Fruit fly (Drosophila melanogaster) whole organism, embryonic: ENCODE measurements around the gene dsd.

ENCODE experiments used
- Bteb2 ChIP-seq: fragments of 200-800 bp; sonication (Bioruptor generic); optimal IDR thresholded peaks from 2 replicates; lab custom pipeline; 2016; ENCODE audit warnings: missing biosample characterization, missing genetic modification characterization
- CG10543 ChIP-seq: fragments of 200-800 bp; sonication (Bioruptor generic); optimal IDR thresholded peaks from 3 replicates; lab custom pipeline; 2017; ENCODE audit warnings: missing biosample characterization, mild to moderate bottlenecking, missing genetic modification characterization, moderate library complexity
- CG11085 ChIP-seq: fragments of 200-800 bp; sonication (Bioruptor generic); IDR thresholded peaks from 2 replicates; pipeline ENCODE4 v1.3.6; 2022; ENCODE audit warnings: missing biosample characterization, missing genetic modification characterization
- CG11695 ChIP-seq: fragments of 200-800 bp; sonication (Bioruptor generic); IDR thresholded peaks from 3 replicates; pipeline ENCODE4 v1.3.6; 2022; ENCODE audit warnings: missing biosample characterization, missing genetic modification characterization
- CG12236 ChIP-seq: fragments of 200-800 bp; sonication (Bioruptor generic); optimal IDR thresholded peaks from 2 replicates; lab custom pipeline; 2016; ENCODE audit warnings: missing biosample characterization, missing genetic modification characterization
- CG12744 ChIP-seq: fragments of 200-800 bp; sonication (Bioruptor generic); optimal IDR thresholded peaks from 2 replicates; lab custom pipeline; 2016; ENCODE audit warnings: missing biosample characterization, missing genetic modification characterization
- CG14050 ChIP-seq: fragments of 200-800 bp; sonication (Bioruptor generic); IDR thresholded peaks from 3 replicates; pipeline ENCODE4 v1.3.6; 2022; ENCODE audit warnings: missing biosample characterization, missing genetic modification characterization
- CG14710 ChIP-seq: fragments of 200-800 bp; sonication (Bioruptor generic); optimal IDR thresholded peaks from 3 replicates; lab custom pipeline; 2019; ENCODE audit warnings: missing biosample characterization, mild to moderate bottlenecking, missing genetic modification characterization, moderate library complexity
- CG15269 ChIP-seq: fragments of 200-800 bp; sonication (Bioruptor generic); optimal IDR thresholded peaks from 2 replicates; lab custom pipeline; 2018; ENCODE audit warnings: missing biosample characterization, mild to moderate bottlenecking, missing genetic modification characterization, moderate library complexity
- CG15514 ChIP-seq: fragments of 200-800 bp; sonication (Bioruptor generic); optimal IDR thresholded peaks from 3 replicates; lab custom pipeline; 2017; ENCODE audit warnings: missing biosample characterization, missing genetic modification characterization, mild to moderate bottlenecking, moderate library complexity, missing genetic modification reagents
- CG17359 ChIP-seq: fragments of 200-800 bp; sonication (Bioruptor generic); optimal IDR thresholded peaks from 3 replicates; lab custom pipeline; 2018; ENCODE audit warnings: missing biosample characterization, mild to moderate bottlenecking, missing genetic modification characterization, moderate library complexity
- CG17912 ChIP-seq: fragments of 200-800 bp; sonication (Bioruptor generic); optimal IDR thresholded peaks from 2 replicates; lab custom pipeline; 2018; ENCODE audit warnings: missing biosample characterization, mild to moderate bottlenecking, missing genetic modification characterization
- CG1792 ChIP-seq: fragments of 200-800 bp; sonication (Bioruptor generic); optimal IDR thresholded peaks from 2 replicates; lab custom pipeline; 2016; ENCODE audit warnings: missing biosample characterization, missing genetic modification characterization
- CG18599 ChIP-seq: fragments of 200-800 bp; sonication (Bioruptor generic); optimal IDR thresholded peaks from 3 replicates; lab custom pipeline; 2017; ENCODE audit warnings: missing biosample characterization, missing genetic modification characterization, mild to moderate bottlenecking, moderate library complexity, missing genetic modification reagents
- CG3281 ChIP-seq: fragments of 200-800 bp; sonication (Bioruptor generic); optimal IDR thresholded peaks from 3 replicates; lab custom pipeline; 2017; ENCODE audit warnings: missing biosample characterization, mild to moderate bottlenecking, missing genetic modification characterization
- CG34422 ChIP-seq: fragments of 200-800 bp; sonication (Bioruptor generic); IDR thresholded peaks from 3 replicates; pipeline ENCODE4 v1.3.6; 2022; ENCODE audit warnings: missing biosample characterization, missing genetic modification characterization
- CG6272 ChIP-seq: fragments of 200-800 bp; sonication (Bioruptor generic); IDR thresholded peaks from 2 replicates; pipeline ENCODE4 v1.3.6; 2022; ENCODE audit warnings: missing biosample characterization, missing genetic modification characterization
- CG8281 ChIP-seq: fragments of 200-800 bp; sonication (Bioruptor generic); optimal IDR thresholded peaks from 2 replicates; lab custom pipeline; 2018; ENCODE audit warnings: missing biosample characterization, mild to moderate bottlenecking, missing genetic modification characterization, moderate library complexity
- CG8290 ChIP-seq, 3 experiments: fragments of 200-800 bp; sonication (Bioruptor generic); optimal IDR thresholded peaks; 2 replicates each; lab custom pipeline; 2016 to 2019; ENCODE audit warnings: missing biosample characterization in 3 of 3, missing genetic modification characterization in 3 of 3, mild to moderate bottlenecking in 2 of 3, moderate library complexity in 1 of 3
- CG8765 ChIP-seq: fragments of 200-800 bp; sonication (Bioruptor generic); IDR thresholded peaks from 2 replicates; pipeline ENCODE4 v1.3.6; 2022; ENCODE audit warnings: missing biosample characterization, missing genetic modification characterization
- CG9876 ChIP-seq: fragments of 200-800 bp; sonication (Bioruptor generic); optimal IDR thresholded peaks from 2 replicates; lab custom pipeline; 2016; ENCODE audit warnings: missing biosample characterization, missing genetic modification characterization
- Camta ChIP-seq: fragments of 200-800 bp; sonication (Bioruptor generic); optimal IDR thresholded peaks from 2 replicates; lab custom pipeline; 2016; ENCODE audit warnings: missing biosample characterization, missing genetic modification characterization
- Chrac-16 ChIP-seq: fragments of 200-800 bp; sonication (Bioruptor generic); optimal IDR thresholded peaks from 3 replicates; lab custom pipeline; 2016; ENCODE audit warnings: missing biosample characterization, missing genetic modification characterization
- H15 ChIP-seq: fragments of 200-800 bp; sonication (Bioruptor generic); IDR thresholded peaks from 3 replicates; pipeline ENCODE4 v1.3.6; 2022; ENCODE audit warnings: missing biosample characterization, missing genetic modification characterization
- Hsf ChIP-seq: fragments of 200-800 bp; sonication (Bioruptor generic); optimal IDR thresholded peaks from 3 replicates; lab custom pipeline; 2016; ENCODE audit warnings: missing biosample characterization, missing genetic modification characterization
- Meics ChIP-seq: fragments of 200-800 bp; sonication (Bioruptor generic); optimal IDR thresholded peaks from 2 replicates; lab custom pipeline; 2017; ENCODE audit warnings: missing biosample characterization, mild to moderate bottlenecking, missing genetic modification characterization
- Nf-YA ChIP-seq: fragments of 200-800 bp; sonication (Bioruptor generic); IDR thresholded peaks from 2 replicates; pipeline ENCODE4 v1.3.6; 2022; ENCODE audit warnings: missing biosample characterization, missing genetic modification characterization
- NfI ChIP-seq: fragments of 200-800 bp; sonication (Bioruptor generic); optimal IDR thresholded peaks from 3 replicates; lab custom pipeline; 2018; ENCODE audit warnings: missing biosample characterization, mild to moderate bottlenecking, missing genetic modification characterization, moderate library complexity
- Oaz ChIP-seq: fragments of 200-800 bp; sonication (Bioruptor generic); IDR thresholded peaks from 2 replicates; pipeline ENCODE4 v1.3.6; 2022; ENCODE audit warnings: missing biosample characterization, missing genetic modification characterization
- Opbp ChIP-seq: fragments of 200-800 bp; sonication (Bioruptor generic); IDR thresholded peaks from 3 replicates; pipeline ENCODE4 v1.3.6; 2022; ENCODE audit warnings: missing biosample characterization, missing genetic modification characterization; ENCODE audit not compliant: partially characterized antibody
- Ravus ChIP-seq: fragments of 200-800 bp; sonication (Bioruptor generic); IDR thresholded peaks from 2 replicates; pipeline ENCODE4 v1.3.6; 2022; ENCODE audit warnings: missing biosample characterization, missing genetic modification characterization
- TFAM ChIP-seq: fragments of 200-800 bp; sonication (Bioruptor generic); optimal IDR thresholded peaks from 2 replicates; lab custom pipeline; 2017; ENCODE audit warnings: missing biosample characterization, missing genetic modification characterization, inconsistent platforms
- Xbp1 ChIP-seq: fragments of 200-800 bp; sonication (Bioruptor generic); optimal IDR thresholded peaks from 3 replicates; lab custom pipeline; 2016; ENCODE audit warnings: missing biosample characterization, mild to moderate bottlenecking, missing genetic modification characterization
- bab2 ChIP-seq: fragments of 200-800 bp; sonication (Bioruptor generic); optimal IDR thresholded peaks from 2 replicates; lab custom pipeline; 2016; ENCODE audit warnings: missing biosample characterization, missing genetic modification characterization
- bcd ChIP-seq: fragments of 200-800 bp; sonication (Bioruptor generic); optimal IDR thresholded peaks from 2 replicates; lab custom pipeline; 2017; ENCODE audit warnings: missing biosample characterization, mild to moderate bottlenecking, missing genetic modification characterization
- gro ChIP-seq: fragments of 200-800 bp; sonication (Bioruptor generic); optimal IDR thresholded peaks from 2 replicates; lab custom pipeline; 2016; ENCODE audit warnings: missing biosample characterization, missing genetic modification characterization
- knrl ChIP-seq: fragments of 200-800 bp; sonication (Bioruptor generic); IDR thresholded peaks from 3 replicates; pipeline ENCODE4 v1.3.6; 2022; ENCODE audit warnings: missing biosample characterization, missing genetic modification characterization; ENCODE audit not compliant: partially characterized antibody
- lilli ChIP-seq: fragments of 200-800 bp; sonication (Bioruptor generic); optimal IDR thresholded peaks from 3 replicates; lab custom pipeline; 2016; ENCODE audit warnings: missing biosample characterization, missing genetic modification characterization
- mld ChIP-seq: fragments of 200-800 bp; sonication (Bioruptor generic); IDR thresholded peaks from 3 replicates; pipeline ENCODE4 v1.3.6; 2022; ENCODE audit warnings: missing biosample characterization, missing genetic modification characterization; ENCODE audit not compliant: partially characterized antibody
- org-1 ChIP-seq: fragments of 200-800 bp; sonication (Bioruptor generic); optimal IDR thresholded peaks from 2 replicates; lab custom pipeline; 2017; ENCODE audit warnings: missing biosample characterization, missing genetic modification characterization
- pan ChIP-seq, 4 experiments: fragments of >200 bp in 3 of 4; fragments of 200-800 bp in 1 of 4; sonication (Bioruptor generic) in 1 of 4; optimal IDR thresholded peaks in 3 of 4; IDR thresholded peaks in 1 of 4; 2 replicates each; pipeline versions ENCODE4 v1.3.6 to Lab custom; 2017 to 2022; ENCODE audit warnings: missing biosample characterization in 2 of 4, missing genetic modification characterization in 2 of 4, mixed read lengths in 1 of 4
- prd ChIP-seq, 3 experiments: fragments of >200 bp in 2 of 3; fragments of 200-800 bp in 1 of 3; sonication (Bioruptor generic) in 1 of 3; optimal IDR thresholded peaks in 2 of 3; IDR thresholded peaks in 1 of 3; 2 replicates in 2 of 3; 3 replicates in 1 of 3; pipeline versions ENCODE4 v1.3.6 to Lab custom; 2017 to 2022; ENCODE audit warnings: missing biosample characterization in 1 of 3, missing genetic modification characterization in 1 of 3
- ranshi ChIP-seq: fragments of 200-800 bp; sonication (Bioruptor generic); IDR thresholded peaks from 2 replicates; pipeline ENCODE4 v1.3.6; 2022; ENCODE audit warnings: missing biosample characterization, missing genetic modification characterization
- sc ChIP-seq, 3 experiments: fragments of >200 bp in 2 of 3; fragments of 200-800 bp in 1 of 3; sonication (Bioruptor generic) in 1 of 3; optimal IDR thresholded peaks; 2 replicates in 2 of 3; 3 replicates in 1 of 3; lab custom pipeline; 2017; ENCODE audit warnings: mild to moderate bottlenecking in 1 of 3, missing biosample characterization in 1 of 3, missing genetic modification characterization in 1 of 3, missing genetic modification reagents in 1 of 3
- sr ChIP-seq: fragments of 200-800 bp; sonication (Bioruptor generic); IDR thresholded peaks from 3 replicates; pipeline ENCODE4 v1.3.6; 2022; ENCODE audit warnings: missing biosample characterization, missing genetic modification characterization
- tin ChIP-seq: fragments of 200-800 bp; sonication (Bioruptor generic); optimal IDR thresholded peaks from 3 replicates; lab custom pipeline; 2016; ENCODE audit warnings: missing biosample characterization, missing genetic modification characterization
- zf30C ChIP-seq: fragments of 200-800 bp; sonication (Bioruptor generic); optimal IDR thresholded peaks from 3 replicates; lab custom pipeline; 2018; ENCODE audit warnings: missing biosample characterization, mild to moderate bottlenecking, missing genetic modification characterization

dsd gene

dm6 chr3R:27581890-27582487, 25.2 kb downstream of the dsd start, which contains the start of gene wdb (continued):
- TF ChIP-seq Chrac-16 (GFP tag; lab: Kevin White, UChicago) (peak; percentile 52), H15 (no peak), CG8765 (no peak), zf30C (GFP tag; lab: Kevin White, UChicago) (no peak), CG17359 (tag; lab: Kevin White, UChicago) (peak; percentile 20), Ravus (GFP tag; lab: Robert Waterston, UW) (no peak), CG1792 (GFP tag; lab: Kevin White, UChicago) (peak; percentile 6), pan (optimal IDR thresholded peaks at IDR 0.05; lab: Kevin White, UChicago) (no peak), pan (GFP tag; optimal IDR thresholded peaks at IDR 0.05 in 1 of 2, IDR thresholded peaks at IDR 0.05 in 1 of 2) (no peak), CG11085 (GFP tag; lab: Robert Waterston, UW) (no peak), CG8281 (tag; lab: Kevin White, UChicago) (no peak), CG9876 (GFP tag; lab: Kevin White, UChicago) (peak; percentile 32), bab2 (peak; percentile 46), lilli (GFP tag; lab: Kevin White, UChicago) (peak; percentile 73), gro (GFP tag; lab: Kevin White, UChicago) (no peak), CG11695 (GFP tag; lab: Robert Waterston, UW) (no peak), mld (GFP tag; lab: Robert Waterston, UW) (no peak), sc (optimal IDR thresholded peaks at IDR 0.05; lab: Kevin White, UChicago) (no peak), sc (GFP tag; optimal IDR thresholded peaks at IDR 0.05; lab: Kevin White, UChicago) (no peak), knrl (GFP tag; lab: Robert Waterston, UW) (no peak), prd (optimal IDR thresholded peaks at IDR 0.05; lab: Kevin White, UChicago) (no peak), prd (GFP tag; IDR thresholded peaks at IDR 0.05; lab: Robert Waterston, UW) (no peak), ranshi (GFP tag; lab: Robert Waterston, UW) (no peak), CG18599 (GFP tag; lab: Kevin White, UChicago) (peak; percentile 10), Bteb2 (GFP tag; lab: Kevin White, UChicago) (peak; percentile 46), CG12236 (no peak), TFAM (GFP tag; lab: Kevin White, UChicago) (no peak), CG15269 (tag; lab: Kevin White, UChicago) (peak; percentile 65), CG10543 (peak; percentile 28), Nf-YA (GFP tag; lab: Robert Waterston, UW) (no peak), CG6272 (GFP tag; lab: Robert Waterston, UW) (peak; percentile 33; the same call in 1 of the 2 replicates), NfI (GFP tag; lab: Kevin White, UChicago) (peak; percentile 62), tin (GFP tag; lab: Kevin White, UChicago) (peak; percentile 45), CG34422 (GFP tag; lab: Robert Waterston, UW) (no peak), sr (GFP tag; lab: Robert Waterston, UW) (no peak), CG14710 (tag; lab: Kevin White, UChicago) (no peak), Opbp (GFP tag; lab: Robert Waterston, UW) (no peak), CG15514 (GFP tag; lab: Kevin White, UChicago) (peak; percentile 16), Camta (GFP tag; lab: Kevin White, UChicago) (peak; percentile 0), Xbp1 (GFP tag; lab: Kevin White, UChicago) (peak; percentile 68), Meics (GFP tag; lab: Kevin White, UChicago) (peak; percentile 51), CG8290 (GFP tag; optimal IDR thresholded peaks at IDR 0.05; lab: Kevin White, UChicago) (no peak), CG8290 (tag; optimal IDR thresholded peaks at IDR 0.05; lab: Kevin White, UChicago) (no peak), Oaz (no peak), CG12744 (peak; percentile 56), Hsf (GFP tag; lab: Kevin White, UChicago) (peak; percentile 27), CG14050 (GFP tag; lab: Robert Waterston, UW) (no peak), org-1 (GFP tag; lab: Kevin White, UChicago) (no peak), CG17912 (GFP tag; lab: Kevin White, UChicago) (peak; percentile 14), bcd (peak; percentile 54), CG3281 (GFP tag; lab: Kevin White, UChicago) (no peak)
